Worm (Caenorhabditis elegans): ENCODE results near the gene M110.9.

DNA sequence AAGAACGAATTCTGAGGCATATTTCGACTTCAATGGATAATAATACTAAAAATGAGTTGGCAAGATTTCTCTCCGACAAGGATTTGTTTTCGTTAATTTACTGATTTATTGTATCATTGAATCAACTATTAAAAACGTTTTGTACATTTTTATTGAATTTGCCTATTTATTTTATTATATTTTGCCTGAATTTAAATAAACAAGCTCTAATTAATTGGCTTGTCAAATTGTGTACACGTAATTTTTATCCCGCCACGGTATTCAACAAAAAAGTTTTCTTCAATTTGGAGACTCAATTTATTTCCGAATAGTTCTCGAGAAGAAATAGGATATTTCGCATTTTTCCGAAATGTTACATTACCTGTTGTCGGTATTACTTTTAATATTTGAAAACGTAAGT is 1.4 kb downstream of the M110.9 start, which contains the start of gene M110.7:
- no peak for TF ChIP-seq pha-4 (tag; optimal IDR thresholded peaks at IDR 0.05)
- no peak for TF ChIP-seq ama-1 (optimal IDR thresholded peaks at IDR 0.05)
- no peak for TF ChIP-seq hlh-30 (tag; optimal IDR thresholded peaks at IDR 0.05; ENCODE audit: insufficient read depth)
- no peak for TF ChIP-seq ceh-2 (tag; optimal IDR thresholded peaks at IDR 0.05)
- TF ChIP-seq elt-2 (tag; optimal IDR thresholded peaks at IDR 0.05): no peak
- no peak for TF ChIP-seq pqm-1 (tag; optimal IDR thresholded peaks at IDR 0.05)
- no peak for TF ChIP-seq F13H6.1 (tag; optimal IDR thresholded peaks at IDR 0.05)
- TF ChIP-seq pha-2 (tag; optimal IDR thresholded peaks at IDR 0.05): no peak
- no peak for TF ChIP-seq pag-3 (tag; optimal IDR thresholded peaks at IDR 0.05; ENCODE audit: borderline replicate concordance)

All from whole organism, late embryonic.